Worm (Caenorhabditis elegans) whole organism, early embryonic: ENCODE results near the gene Y17G9A.2.

Source experiments
- B0310.2 ChIP-seq: sonication (generic microtip); optimal IDR thresholded peaks from 2 replicates; lab custom pipeline; 2016; ENCODE audit warnings: mild to moderate bottlenecking, missing genetic modification characterization, missing compliant biosample characterization
- aly-1 ChIP-seq: sonication (generic microtip); optimal IDR thresholded peaks from 2 replicates; lab custom pipeline; 2016; ENCODE audit warnings: missing genetic modification characterization, missing compliant biosample characterization
- ama-1 ChIP-seq: fragments of 150-350 bp; optimal IDR thresholded peaks from 2 replicates; lab custom pipeline; 2014
- ceh-13 ChIP-seq: fragments of 200-800 bp; sonication (Bioruptor generic); optimal IDR thresholded peaks from 2 replicates; lab custom pipeline; 2018; ENCODE audit warnings: mild to moderate bottlenecking, missing genetic modification characterization, missing compliant biosample characterization
- ceh-36 ChIP-seq: sonication (generic microtip); optimal IDR thresholded peaks from 2 replicates; lab custom pipeline; 2016; ENCODE audit warnings: missing genetic modification characterization, inconsistent platforms, missing compliant biosample characterization
- ets-7 ChIP-seq: sonication (generic microtip); optimal IDR thresholded peaks from 2 replicates; lab custom pipeline; 2016; ENCODE audit warnings: missing genotype, missing genetic modification characterization, missing compliant biosample characterization
- flt-1 ChIP-seq: fragments of 200-800 bp; sonication (Bioruptor generic); IDR thresholded peaks from 2 replicates; pipeline ENCODE4 v1.3.6; 2022; ENCODE audit warnings: missing genetic modification characterization, missing compliant biosample characterization
- hmbx-1 ChIP-seq: sonication (generic microtip); optimal IDR thresholded peaks from 2 replicates; lab custom pipeline; 2016; ENCODE audit warnings: mild to moderate bottlenecking, missing genetic modification characterization, missing compliant biosample characterization
- hnd-1 ChIP-seq: sonication (generic microtip); optimal IDR thresholded peaks from 2 replicates; lab custom pipeline; 2016; ENCODE audit warnings: missing genetic modification characterization, missing compliant biosample characterization
- pes-1 ChIP-seq: fragments of 200-800 bp; sonication (Bioruptor generic); IDR thresholded peaks from 2 replicates; pipeline ENCODE4 v1.3.6; 2022; ENCODE audit warnings: missing genetic modification reagents, missing genetic modification characterization, missing compliant biosample characterization
- scrt-1 ChIP-seq: fragments of 200-800 bp; sonication (Bioruptor generic); IDR thresholded peaks from 2 replicates; pipeline ENCODE4 v1.3.6; 2022; ENCODE audit warnings: missing genetic modification characterization, missing compliant biosample characterization
- tra-4 ChIP-seq: sonication (generic microtip); optimal IDR thresholded peaks from 2 replicates; lab custom pipeline; 2017; ENCODE audit warnings: missing genetic modification characterization, missing compliant biosample characterization

ce11 chrIV:4858573-4858972 lies 2.5 kb upstream of the Y17G9A.2 start, which contains the start of gene Y17G9A.3:
- no peak for TF ChIP-seq ama-1 (lab: Kevin White, UChicago)
- TF ChIP-seq ceh-13 = no peak
- no peak for TF ChIP-seq B0310.2
- TF ChIP-seq flt-1 = no peak
- no peak for TF ChIP-seq tra-4
- no peak for TF ChIP-seq ets-7 (tag; lab: Kevin White, UChicago)
- TF ChIP-seq hmbx-1 = no peak
- TF ChIP-seq pes-1 (GFP tag; lab: Robert Waterston, UW) = no peak
- TF ChIP-seq scrt-1 (GFP tag; lab: Robert Waterston, UW) = no peak
- TF ChIP-seq hnd-1 (tag; lab: Kevin White, UChicago) = no peak
- TF ChIP-seq aly-1 (tag; lab: Kevin White, UChicago) = no peak
- no peak for TF ChIP-seq ceh-36
